Worm (Caenorhabditis elegans): ENCODE data around the gene sss-1.
"Not testable (repeated sequence)": the region's sequence is repeated elsewhere in the genome, so short reads cannot be mapped to it uniquely, and the experiment has no call there.

Gene sss-1

ce11 chrIV:9899227-9899626, 5.7 kb upstream of the sss-1 start:
- TF ChIP-seq fkh-6 (tag; optimal IDR thresholded peaks at IDR 0.05) (no peak), unc-42 (tag; optimal IDR thresholded peaks at IDR 0.05) (peak; percentile 95), unc-55 (GFP tag; optimal IDR thresholded peaks at IDR 0.05) (no peak)

- TF ChIP-seq ttx-3 (tag; optimal IDR thresholded peaks at IDR 0.05) (no peak), lin-11 (tag; optimal IDR thresholded peaks at IDR 0.05) (no peak), mec-3 (tag; optimal IDR thresholded peaks at IDR 0.05; ENCODE audit: borderline replicate concordance) (no peak), pha-2 (tag; optimal IDR thresholded peaks at IDR 0.05) (no peak), ama-1 (optimal IDR thresholded peaks at IDR 0.05) (no peak), che-1 (tag; optimal IDR thresholded peaks at IDR 0.05) (no peak), tbx-2 (tag; optimal IDR thresholded peaks at IDR 0.05) (no peak), hlh-30 (tag; optimal IDR thresholded peaks at IDR 0.05; ENCODE audit: insufficient read depth) (no peak), ceh-9 (tag; optimal IDR thresholded peaks at IDR 0.05) (no peak), pha-4 (tag; optimal IDR thresholded peaks at IDR 0.05) (no peak), sdc-2 (tag; optimal IDR thresholded peaks at IDR 0.05) (no peak), gmeb-2 (tag; optimal IDR thresholded peaks at IDR 0.05) (no peak), hlh-8 (tag; optimal IDR thresholded peaks at IDR 0.05) (no peak), pqm-1 (tag; optimal IDR thresholded peaks at IDR 0.05) (no peak), tbx-7 (tag; optimal IDR thresholded peaks at IDR 0.05) (no peak), C38D4.7 (GFP tag; optimal IDR thresholded peaks at IDR 0.05) (no peak), odd-2 (tag; optimal IDR thresholded peaks at IDR 0.05) (no peak), fax-1 (tag; optimal IDR thresholded peaks at IDR 0.05) (no peak), C08G9.2 (tag; optimal IDR thresholded peaks at IDR 0.05) (no peak)
Measured at ce11 chrIV:9898712-9899111, 5.2 kb upstream of the sss-1 start, which contains the start of gene tbc-3. Gene tbc-3, plus strand, starts transcription at chrIV:9899012.

ce11 chrIV:9895088-9895487, 1.5 kb upstream of the sss-1 start, which contains the start of gene ssp-32:
Gene ssp-32, plus strand, starts transcription at chrIV:9895388.
- TF ChIP-seq ceh-6 (GFP tag; optimal IDR thresholded peaks at IDR 0.05) (no peak), sox-2 (GFP tag; IDR thresholded peaks at IDR 0.05) (no peak), lin-11 (tag; optimal IDR thresholded peaks at IDR 0.05) (no peak), hlh-30 (tag; optimal IDR thresholded peaks at IDR 0.05; ENCODE audit: insufficient read depth) (no peak), madf-2 (tag; optimal IDR thresholded peaks at IDR 0.05) (no peak), unc-86 (tag; optimal IDR thresholded peaks at IDR 0.05) (no peak)

- TF ChIP-seq npax-4 (tag; optimal IDR thresholded peaks at IDR 0.05); unc-3 (GFP tag; conservative IDR thresholded peaks at IDR 0.05); unc-3 (tag; optimal IDR thresholded peaks at IDR 0.05); gmeb-2 (tag; optimal IDR thresholded peaks at IDR 0.05): not testable (repeated sequence)
Measured at ce11 chrIV:9894331-9894730, 782 bp upstream of the sss-1 start, which contains the start of gene msp-77. Gene msp-77, plus strand, starts transcription at chrIV:9894631.

- TF ChIP-seq eyg-1 (tag; optimal IDR thresholded peaks at IDR 0.05) = no peak
- TF ChIP-seq sox-2 (GFP tag; IDR thresholded peaks at IDR 0.05) = no peak
- TF ChIP-seq ets-4 (tag; optimal IDR thresholded peaks at IDR 0.05) = no peak
- TF ChIP-seq sox-4 (tag; optimal IDR thresholded peaks at IDR 0.05) = no peak
- TF ChIP-seq ceh-9 (tag; optimal IDR thresholded peaks at IDR 0.05) = no peak
- TF ChIP-seq mec-3 (tag; optimal IDR thresholded peaks at IDR 0.05; ENCODE audit: borderline replicate concordance) = no peak
- no peak for TF ChIP-seq rnt-1 (tag; optimal IDR thresholded peaks at IDR 0.05)
- no peak for TF ChIP-seq unc-42 (tag; optimal IDR thresholded peaks at IDR 0.05)
- TF ChIP-seq tbx-2 (tag; optimal IDR thresholded peaks at IDR 0.05) = no peak
- TF ChIP-seq syd-9 (tag; optimal IDR thresholded peaks at IDR 0.05) = no peak
- no peak for TF ChIP-seq F13H6.1 (tag; optimal IDR thresholded peaks at IDR 0.05)
- no peak for TF ChIP-seq nhr-11 (tag; optimal IDR thresholded peaks at IDR 0.05)
Measured at ce11 chrIV:9891938-9892337, 1.6 kb downstream of the sss-1 start, which contains the start of gene F32B6.4. Gene F32B6.4, minus strand, starts transcription at chrIV:9892038.
